Worm (Caenorhabditis elegans) whole organism, L4 larva: ENCODE results near the gene F52H2.3.

Experiments
- F10B5.3 ChIP-seq: sonication (generic microtip); optimal IDR thresholded peaks from 2 replicates; lab custom pipeline; 2016; ENCODE audit warnings: mild to moderate bottlenecking, missing genetic modification characterization, missing compliant biosample characterization
- F26F4.8 ChIP-seq: fragments of 200-800 bp; sonication (Bioruptor generic); conservative IDR thresholded peaks from 2 replicates; pipeline ENCODE4 v1.3.6; 2022; ENCODE audit warnings: missing genetic modification characterization, missing compliant biosample characterization
- T26A8.4 ChIP-seq: fragments of 200-800 bp; sonication (Bioruptor generic); IDR thresholded peaks from 2 replicates; pipeline ENCODE4 v1.3.6; 2022; ENCODE audit warnings: missing genetic modification characterization, missing compliant biosample characterization
- Y105C5A.15 ChIP-seq: fragments of 200-800 bp; sonication (Bioruptor generic); IDR thresholded peaks from 2 replicates; pipeline ENCODE4 v1.3.6; 2022; ENCODE audit warnings: missing genetic modification characterization, missing compliant biosample characterization
- Y75B8A.6 ChIP-seq: fragments of 200-800 bp; sonication (Bioruptor generic); IDR thresholded peaks from 2 replicates; pipeline ENCODE4 v1.3.6; 2022; ENCODE audit warnings: missing genetic modification reagents, missing genetic modification characterization, missing compliant biosample characterization
- ZK546.5 ChIP-seq, 2 experiments: sonication (generic microtip); optimal IDR thresholded peaks; 2 replicates each; lab custom pipeline; 2017; ENCODE audit warnings: missing biosample characterization in 2 of 2, missing genetic modification characterization in 2 of 2
- ama-1 ChIP-seq: fragments of 150-350 bp; optimal IDR thresholded peaks from 2 replicates; lab custom pipeline; 2014; ENCODE audit warnings: inconsistent platforms, mixed read lengths
- attf-4 ChIP-seq: sonication (generic microtip); optimal IDR thresholded peaks from 3 replicates; lab custom pipeline; 2017; ENCODE audit warnings: missing biosample characterization, missing genetic modification characterization
- ceh-20 ChIP-seq: fragments of 200-800 bp; sonication (Bioruptor generic); IDR thresholded peaks from 2 replicates; pipeline ENCODE4 v1.3.6; 2022; ENCODE audit warnings: missing genetic modification reagents, missing genetic modification characterization, missing compliant biosample characterization
- ceh-62 ChIP-seq: sonication (generic microtip); optimal IDR thresholded peaks from 2 replicates; lab custom pipeline; 2017; ENCODE audit warnings: missing biosample characterization, missing genetic modification characterization
- ceh-82 ChIP-seq: sonication (generic microtip); optimal IDR thresholded peaks from 2 replicates; lab custom pipeline; 2017; ENCODE audit warnings: missing biosample characterization, missing genetic modification characterization
- ces-1 ChIP-seq: fragments of 150-350 bp; sonication (generic microtip); optimal IDR thresholded peaks from 4 replicates; lab custom pipeline; 2014; ENCODE audit warnings: missing biosample characterization, missing genetic modification reagents, missing genetic modification characterization
- daf-12 ChIP-seq: fragments of 150-350 bp; optimal IDR thresholded peaks from 2 replicates; lab custom pipeline; 2014; ENCODE audit warnings: missing biosample characterization, missing genetic modification reagents, missing genetic modification characterization
- daf-16 ChIP-seq, 3 experiments: sonication (generic microtip); optimal IDR thresholded peaks; 2 replicates each; lab custom pipeline; 2016 to 2017; ENCODE audit warnings: missing genetic modification characterization in 3 of 3, missing genetic modification reagents in 3 of 3, mild to moderate bottlenecking in 2 of 3, missing compliant biosample characterization in 2 of 3, missing biosample characterization in 1 of 3, moderate library complexity in 1 of 3
- daf-8 ChIP-seq: fragments of 200-800 bp; sonication (Bioruptor generic); IDR thresholded peaks from 2 replicates; pipeline ENCODE4 v1.3.6; 2022; ENCODE audit warnings: missing genetic modification characterization, missing compliant biosample characterization
- dmd-6 ChIP-seq: fragments of 200-800 bp; sonication (Bioruptor generic); IDR thresholded peaks from 2 replicates; pipeline ENCODE4 v1.3.6; 2022; ENCODE audit warnings: missing genetic modification reagents, missing genetic modification characterization, missing compliant biosample characterization
- dmd-9 ChIP-seq: fragments of 200-800 bp; sonication (Bioruptor generic); IDR thresholded peaks from 2 replicates; pipeline ENCODE4 v1.3.6; 2022; ENCODE audit warnings: missing genetic modification reagents, missing genetic modification characterization, missing compliant biosample characterization
- duxl-1 ChIP-seq: sonication (generic microtip); optimal IDR thresholded peaks from 2 replicates; lab custom pipeline; 2016; ENCODE audit warnings: mild to moderate bottlenecking, missing genetic modification characterization, moderate library complexity, missing compliant biosample characterization; ENCODE audit not compliant: poor library complexity
- dve-1 ChIP-seq: sonication (generic microtip); optimal IDR thresholded peaks from 2 replicates; lab custom pipeline; 2017; ENCODE audit warnings: antibody characterized with exemption, mild to moderate bottlenecking, missing genetic modification characterization, missing compliant biosample characterization; ENCODE audit not compliant: insufficient read depth
- egl-27 ChIP-seq: sonication (generic microtip); optimal IDR thresholded peaks from 3 replicates; lab custom pipeline; 2017; ENCODE audit warnings: missing biosample characterization, missing genetic modification reagents, missing genetic modification characterization
- fkh-10 ChIP-seq: fragments of 150-350 bp; optimal IDR thresholded peaks from 2 replicates; lab custom pipeline; 2014; ENCODE audit warnings: missing biosample characterization, missing genetic modification reagents, missing genetic modification characterization
- hif-1 ChIP-seq, 2 experiments: sonication (generic microtip); optimal IDR thresholded peaks; 2 replicates each; lab custom pipeline; 2016 to 2017; ENCODE audit warnings: missing compliant biosample characterization in 2 of 2, missing genetic modification characterization in 2 of 2, missing genetic modification reagents in 2 of 2, missing genotype in 2 of 2, mild to moderate bottlenecking in 1 of 2
- hlh-11 ChIP-seq: fragments of 200-800 bp; sonication (Bioruptor generic); optimal IDR thresholded peaks from 2 replicates; lab custom pipeline; 2018; ENCODE audit warnings: mild to moderate bottlenecking, missing genetic modification characterization, missing compliant biosample characterization
- hlh-30 ChIP-seq: sonication (generic microtip); optimal IDR thresholded peaks from 2 replicates; lab custom pipeline; 2017; ENCODE audit warnings: antibody characterized with exemption, mild to moderate bottlenecking, missing genetic modification characterization, missing compliant biosample characterization; ENCODE audit not compliant: insufficient read depth
- hmg-1.1 ChIP-seq: fragments of 200-800 bp; sonication (Bioruptor generic); IDR thresholded peaks from 2 replicates; pipeline ENCODE4 v1.3.6; 2022; ENCODE audit warnings: missing genetic modification reagents, missing genetic modification characterization, missing compliant biosample characterization
- jun-1 ChIP-seq: fragments of 150-350 bp; optimal IDR thresholded peaks from 2 replicates; lab custom pipeline; 2014; ENCODE audit warnings: missing biosample characterization, missing genetic modification reagents, missing genetic modification characterization
- lin-13 ChIP-seq: fragments of 150-350 bp; optimal IDR thresholded peaks from 2 replicates; lab custom pipeline; 2014; ENCODE audit warnings: missing biosample characterization, missing genetic modification reagents, missing genetic modification characterization
- lin-15B ChIP-seq: fragments of 150-350 bp; sonication (generic microtip); optimal IDR thresholded peaks from 3 replicates; lab custom pipeline; 2014; ENCODE audit warnings: missing biosample characterization, missing genetic modification characterization
- lin-29 ChIP-seq: fragments of 200-800 bp; sonication (Bioruptor generic); IDR thresholded peaks from 2 replicates; pipeline ENCODE4 v1.3.6; 2022; ENCODE audit warnings: missing genetic modification reagents, missing genetic modification characterization, missing compliant biosample characterization
- lin-38 ChIP-seq: fragments of 200-800 bp; sonication (Bioruptor generic); IDR thresholded peaks from 2 replicates; pipeline ENCODE4 v1.3.6; 2022; ENCODE audit warnings: missing genetic modification reagents, missing genetic modification characterization, missing compliant biosample characterization
- mep-1 ChIP-seq: fragments of 150-350 bp; sonication (generic microtip); optimal IDR thresholded peaks from 3 replicates; lab custom pipeline; 2014; ENCODE audit warnings: missing biosample characterization, missing genetic modification characterization
- mes-2 ChIP-seq: sonication (generic microtip); optimal IDR thresholded peaks from 2 replicates; lab custom pipeline; 2016; ENCODE audit warnings: missing genotype, mild to moderate bottlenecking, missing genetic modification characterization, missing compliant biosample characterization; ENCODE audit not compliant: poor library complexity, severe bottlenecking
- mxl-2 ChIP-seq: fragments of 200-800 bp; sonication (Bioruptor generic); conservative IDR thresholded peaks from 2 replicates; pipeline ENCODE4 v1.3.6; 2022; ENCODE audit warnings: missing genetic modification reagents, missing genetic modification characterization, missing compliant biosample characterization
- mxl-3 ChIP-seq: fragments of 200-800 bp; sonication (Bioruptor generic); optimal IDR thresholded peaks from 2 replicates; lab custom pipeline; 2018; ENCODE audit warnings: mild to moderate bottlenecking, missing genetic modification characterization, missing compliant biosample characterization
- nhr-237 ChIP-seq: sonication (generic microtip); optimal IDR thresholded peaks from 2 replicates; lab custom pipeline; 2017; ENCODE audit warnings: missing biosample characterization, missing genetic modification characterization
- nhr-25 ChIP-seq: sonication (generic microtip); optimal IDR thresholded peaks from 2 replicates; lab custom pipeline; 2017; ENCODE audit warnings: missing genetic modification characterization, mild to moderate bottlenecking, missing compliant biosample characterization, antibody characterized with exemption, moderate library complexity, borderline replicate concordance; ENCODE audit not compliant: insufficient read depth
- nhr-28 ChIP-seq: fragments of 150-350 bp; optimal IDR thresholded peaks from 2 replicates; lab custom pipeline; 2014; ENCODE audit warnings: missing biosample characterization, missing genetic modification characterization
- nhr-41 ChIP-seq: fragments of 200-800 bp; sonication (Bioruptor generic); IDR thresholded peaks from 2 replicates; pipeline ENCODE4 v1.3.6; 2022; ENCODE audit warnings: missing genetic modification reagents, missing genetic modification characterization, missing compliant biosample characterization
- nhr-76 ChIP-seq: fragments of 150-350 bp; optimal IDR thresholded peaks from 2 replicates; lab custom pipeline; 2014; ENCODE audit warnings: missing biosample characterization, missing genetic modification characterization
- nhr-77 ChIP-seq: fragments of 150-350 bp; optimal IDR thresholded peaks from 2 replicates; lab custom pipeline; 2014; ENCODE audit warnings: missing biosample characterization, missing genetic modification characterization
- php-3 ChIP-seq: fragments of 200-800 bp; sonication (Bioruptor generic); IDR thresholded peaks from 2 replicates; pipeline ENCODE4 v1.3.6; 2022; ENCODE audit warnings: missing genetic modification reagents, missing genetic modification characterization, missing compliant biosample characterization
- pqm-1 ChIP-seq: sonication (generic microtip); optimal IDR thresholded peaks from 2 replicates; lab custom pipeline; 2017; ENCODE audit warnings: missing biosample characterization, missing genetic modification characterization
- saeg-2 ChIP-seq: fragments of 200-800 bp; sonication (Bioruptor generic); IDR thresholded peaks from 2 replicates; pipeline ENCODE4 v1.3.6; 2022; ENCODE audit warnings: missing genetic modification reagents, missing genetic modification characterization, missing compliant biosample characterization
- snpc-4 ChIP-seq: fragments of 150-350 bp; optimal IDR thresholded peaks from 2 replicates; lab custom pipeline; 2014; ENCODE audit warnings: missing biosample characterization, missing genetic modification characterization
- unc-130 ChIP-seq: sonication (generic microtip); optimal IDR thresholded peaks from 2 replicates; lab custom pipeline; 2016; ENCODE audit warnings: missing genetic modification reagents, missing genetic modification characterization, missing compliant biosample characterization
- unc-39 ChIP-seq: sonication (generic microtip); optimal IDR thresholded peaks from 2 replicates; lab custom pipeline; 2017; ENCODE audit warnings: missing biosample characterization, missing genetic modification characterization
- vab-7 ChIP-seq: fragments of 200-800 bp; sonication (Bioruptor generic); IDR thresholded peaks from 2 replicates; pipeline ENCODE4 v1.3.6; 2022; ENCODE audit warnings: missing genetic modification reagents, missing genetic modification characterization, missing compliant biosample characterization
- zag-1 ChIP-seq: fragments of 150-350 bp; optimal IDR thresholded peaks from 2 replicates; lab custom pipeline; 2014; ENCODE audit warnings: missing biosample characterization, missing genetic modification characterization
- zfp-2 ChIP-seq: sonication (generic microtip); optimal IDR thresholded peaks from 2 replicates; lab custom pipeline; 2016; ENCODE audit warnings: mild to moderate bottlenecking, missing genetic modification characterization, missing compliant biosample characterization
- zfp-3 ChIP-seq: fragments of 200-800 bp; sonication (Bioruptor generic); conservative IDR thresholded peaks from 2 replicates; pipeline ENCODE4 v1.3.6; 2022; ENCODE audit warnings: missing genetic modification reagents, missing genetic modification characterization, missing compliant biosample characterization
- zip-11 ChIP-seq: fragments of 200-800 bp; sonication (Bioruptor generic); IDR thresholded peaks from 2 replicates; pipeline ENCODE4 v1.3.6; 2022; ENCODE audit warnings: missing genetic modification characterization, missing compliant biosample characterization

The F52H2.3 gene

DNA sequence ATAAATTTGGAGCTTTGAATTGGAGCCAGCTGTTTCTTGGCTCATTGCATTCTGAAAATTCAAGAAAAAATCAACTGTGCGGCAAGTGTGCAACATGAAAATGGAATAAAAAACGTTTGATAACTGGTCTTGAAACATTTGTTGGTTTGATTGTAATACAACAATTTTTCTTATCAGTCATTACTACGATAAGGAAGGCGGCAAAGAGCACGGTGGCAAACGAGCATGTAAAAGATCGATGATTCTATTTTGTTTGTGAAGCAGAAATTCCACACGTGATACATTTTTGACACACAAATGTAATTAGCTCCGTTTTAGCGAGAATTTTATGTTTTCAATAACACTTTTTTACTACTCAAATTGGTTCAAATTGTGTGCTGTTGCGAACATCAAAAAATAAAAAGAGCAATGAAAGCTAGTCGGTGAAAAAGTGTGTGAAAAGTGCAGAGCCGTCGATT lies 39.7 kb upstream of the F52H2.3 start, which contains the start of gene H01M10.1:
Gene H01M10.1, minus strand, starts transcription at position 51 of the 458 bp plus-strand sequence.
- TF ChIP-seq egl-27 (tag; lab: Kevin White, UChicago) (no peak), mep-1 (tag; lab: Kevin White, UChicago) (peak; percentile 29), ces-1 (GFP tag; lab: Kevin White, UChicago) (no peak), unc-130 (no peak), lin-15B (tag; lab: Kevin White, UChicago) (no peak), hmg-1.1 (GFP tag; lab: Robert Waterston, UW) (no peak), ceh-20 (GFP tag; lab: Robert Waterston, UW) (no peak), dmd-6 (GFP tag; lab: Robert Waterston, UW) (peak; percentile 61), ama-1 (lab: Kevin White, UChicago) (no peak), lin-38 (GFP tag; lab: Robert Waterston, UW) (no peak), dve-1 (tag; lab: Kevin White, UChicago) (peak; percentile 77), mxl-3 (peak; percentile 14), hlh-30 (tag; lab: Kevin White, UChicago) (peak; percentile 52), ceh-82 (tag; lab: Kevin White, UChicago) (no peak), vab-7 (GFP tag; lab: Robert Waterston, UW) (no peak), nhr-41 (GFP tag; lab: Robert Waterston, UW) (no peak), pqm-1 (peak; percentile 75), fkh-10 (GFP tag; lab: Kevin White, UChicago) (no peak), daf-12 (tag; lab: Kevin White, UChicago) (no peak), hlh-11 (tag; lab: Kevin White, UChicago) (peak; percentile 78), zag-1 (tag; lab: Kevin White, UChicago) (no peak), zip-11 (GFP tag; lab: Robert Waterston, UW) (no peak), ceh-62 (tag; lab: Kevin White, UChicago) (no peak), ZK546.5 (tag; optimal IDR thresholded peaks at IDR 0.05; lab: Kevin White, UChicago) (no peak), mxl-2 (GFP tag; lab: Robert Waterston, UW) (no peak), daf-16 (GFP tag; optimal IDR thresholded peaks at IDR 0.05; lab: Kevin White, UChicago) (no peak), daf-16 (tag; optimal IDR thresholded peaks at IDR 0.05; lab: Kevin White, UChicago) (peak; percentile 96), attf-4 (tag; lab: Kevin White, UChicago) (no peak), Y105C5A.15 (GFP tag; lab: Robert Waterston, UW) (no peak), zfp-2 (tag; lab: Kevin White, UChicago) (no peak), nhr-25 (tag; lab: Kevin White, UChicago) (no peak), zfp-3 (GFP tag; lab: Robert Waterston, UW) (no peak), nhr-28 (tag; lab: Kevin White, UChicago) (peak; percentile 82), Y75B8A.6 (GFP tag; lab: Robert Waterston, UW) (no peak), saeg-2 (GFP tag; lab: Robert Waterston, UW) (no peak), snpc-4 (no peak), unc-39 (no peak), mes-2 (tag; lab: Kevin White, UChicago) (peak; percentile 40), nhr-76 (tag; lab: Kevin White, UChicago) (no peak), nhr-237 (no peak), php-3 (peak; percentile 83), hif-1 (tag; optimal IDR thresholded peaks at IDR 0.05; lab: Kevin White, UChicago) (no peak), nhr-77 (tag; lab: Kevin White, UChicago) (peak; percentile 73), duxl-1 (no peak), T26A8.4 (no peak), jun-1 (tag; lab: Kevin White, UChicago) (no peak), F10B5.3 (tag; lab: Kevin White, UChicago) (no peak), dmd-9 (GFP tag; lab: Robert Waterston, UW) (no peak), F26F4.8 (GFP tag; lab: Robert Waterston, UW) (no peak), daf-8 (GFP tag; lab: Robert Waterston, UW) (no peak), lin-29 (no peak), lin-13 (GFP tag; lab: Kevin White, UChicago) (no peak)
